Worm (Caenorhabditis elegans): Measurements from ENCODE around the gene C24A8.6.
"Not testable (repeated sequence)": the region's sequence is repeated elsewhere in the genome, so short reads cannot be mapped to it uniquely, and the experiment has no call there.

Gene C24A8.6

DNA sequence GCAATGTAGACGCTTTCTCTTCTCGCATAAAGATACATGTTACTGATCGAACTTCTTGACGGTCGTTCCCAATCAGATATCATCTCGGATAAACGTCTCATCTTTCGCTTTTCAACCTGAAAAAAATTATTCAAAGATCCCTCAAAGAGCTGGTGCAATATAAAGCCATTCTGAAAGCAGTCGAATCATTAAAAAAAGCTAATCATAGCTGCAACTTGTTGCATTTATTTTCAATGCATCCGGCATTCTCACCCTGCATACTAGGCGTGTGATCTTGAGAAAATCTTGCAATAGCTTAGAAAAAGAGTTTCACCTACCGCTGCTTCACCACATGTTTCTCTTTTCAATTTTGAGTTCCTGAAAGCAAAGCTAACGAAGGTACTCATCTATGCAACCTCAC is at the start of gene C24A8.6:
C24A8.6 (minus strand) TSS at position 101 of the 400 bp plus-strand sequence.
- not testable (repeated sequence) for TF ChIP-seq unc-62 (GFP tag; optimal IDR thresholded peaks at IDR 0.05)

DNA sequence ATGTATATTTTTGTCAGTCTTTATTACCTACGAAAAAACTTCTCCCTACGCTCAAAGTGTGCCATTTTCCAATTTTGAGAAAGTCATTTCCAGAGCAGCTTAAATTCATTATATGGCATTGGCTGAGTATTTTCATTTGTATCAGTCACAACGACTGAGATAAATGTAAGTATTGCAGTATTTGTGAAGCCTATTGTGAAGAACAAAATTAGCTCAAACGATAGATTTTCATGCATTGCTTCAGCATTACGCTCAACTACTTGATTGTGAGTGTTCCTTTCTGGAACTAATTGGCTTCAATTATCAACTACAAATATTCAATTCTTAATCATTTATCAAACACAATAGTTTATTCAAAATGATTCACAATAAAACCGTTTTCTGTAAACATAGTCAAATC is 45.5 kb upstream of the C24A8.6 start, which contains the start of gene R160.12:
R160.12 (minus strand) TSS at position 101 of the 400 bp plus-strand sequence.
- TF ChIP-seq unc-62 (GFP tag; optimal IDR thresholded peaks at IDR 0.05), result no peak

DNA sequence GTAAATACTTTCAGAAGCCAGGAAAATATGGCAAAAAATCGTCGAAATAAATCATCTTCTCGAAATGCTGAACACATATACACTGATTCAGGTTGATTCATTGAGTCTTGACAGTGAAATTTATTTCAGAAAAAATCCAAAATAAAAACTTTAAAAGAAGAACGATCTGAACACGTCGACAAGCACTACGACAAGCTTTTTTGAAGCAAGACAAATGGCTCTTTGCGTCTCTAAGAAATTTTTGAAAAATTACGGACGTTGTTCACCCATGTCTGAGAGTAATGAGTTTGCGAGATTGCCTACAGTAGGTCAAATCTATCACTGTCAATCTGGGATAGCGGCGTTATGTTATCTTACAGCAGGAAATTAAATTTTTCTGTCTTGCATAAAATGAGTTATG is 44.6 kb upstream of the C24A8.6 start, which contains the start of gene R160.2:
R160.2 (minus strand) TSS at position 101 of the 400 bp plus-strand sequence.
- TF ChIP-seq unc-62 (GFP tag; optimal IDR thresholded peaks at IDR 0.05), result no peak

DNA sequence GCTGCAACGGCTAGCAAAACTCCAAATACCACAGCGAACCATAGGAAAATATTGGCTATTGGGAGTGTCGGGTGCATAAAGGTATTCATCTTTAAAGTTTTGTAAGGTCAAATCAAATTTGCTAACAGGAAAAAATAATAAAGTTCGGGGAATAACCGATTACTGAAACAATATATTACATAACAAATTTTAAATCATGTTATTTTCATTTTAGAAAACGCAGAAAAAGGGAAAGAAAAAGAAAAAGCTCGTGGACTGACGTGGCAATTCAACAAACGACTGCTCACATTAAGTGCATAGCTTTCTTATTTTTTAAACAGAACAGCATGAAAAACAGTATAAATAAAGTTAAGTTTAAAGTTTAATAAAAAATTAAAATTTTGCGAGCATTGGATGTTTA is 40.9 kb upstream of the C24A8.6 start, which contains the start of gene R160.6:
R160.6 (minus strand) TSS at position 101 of the 400 bp plus-strand sequence.
- TF ChIP-seq unc-62 (GFP tag; optimal IDR thresholded peaks at IDR 0.05), result no peak

DNA sequence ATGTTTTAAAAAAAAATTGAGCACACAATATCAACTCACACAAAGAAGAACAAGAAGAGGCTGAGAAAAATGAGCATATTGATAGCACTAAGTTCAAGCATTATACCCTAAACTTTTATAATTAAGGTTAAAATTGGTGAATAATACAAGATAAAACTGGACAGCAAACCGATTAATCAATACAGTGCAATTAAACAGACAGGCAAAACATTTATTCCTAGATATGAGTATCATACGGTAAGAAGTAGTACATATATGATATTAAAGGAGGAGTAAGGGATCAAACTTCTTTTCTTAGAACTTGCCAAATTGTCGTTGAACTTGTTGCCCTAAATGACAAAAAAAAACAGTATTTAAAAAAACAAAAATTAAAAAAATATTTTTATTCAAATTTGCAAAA is 39.8 kb upstream of the C24A8.6 start, which contains the start of gene R160.14:
R160.14 (minus strand) TSS at position 101 of the 400 bp plus-strand sequence.
- TF ChIP-seq unc-62 (GFP tag; optimal IDR thresholded peaks at IDR 0.05), result no peak

DNA sequence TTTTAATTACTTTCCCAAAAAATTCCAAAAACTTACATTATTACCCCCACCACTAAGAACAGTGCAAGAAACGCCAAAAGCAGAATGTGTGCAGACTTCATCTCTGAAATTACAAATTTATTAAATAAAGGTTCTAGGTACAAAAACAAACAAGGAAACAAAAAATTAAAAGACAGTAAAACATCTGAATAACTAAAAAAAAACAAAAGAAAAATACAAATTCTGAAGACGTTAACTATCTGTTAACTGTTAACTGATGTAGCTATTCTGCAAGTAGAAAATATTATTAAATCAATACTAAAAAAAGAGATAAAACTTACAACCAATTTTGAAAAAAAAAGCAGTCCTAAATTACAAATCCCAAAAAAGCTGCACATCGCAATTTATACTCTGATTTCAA is 39.2 kb upstream of the C24A8.6 start, which contains the start of gene R160.13:
R160.13 (minus strand) TSS at position 101 of the 400 bp plus-strand sequence.
- TF ChIP-seq unc-62 (GFP tag; optimal IDR thresholded peaks at IDR 0.05), result no peak

DNA sequence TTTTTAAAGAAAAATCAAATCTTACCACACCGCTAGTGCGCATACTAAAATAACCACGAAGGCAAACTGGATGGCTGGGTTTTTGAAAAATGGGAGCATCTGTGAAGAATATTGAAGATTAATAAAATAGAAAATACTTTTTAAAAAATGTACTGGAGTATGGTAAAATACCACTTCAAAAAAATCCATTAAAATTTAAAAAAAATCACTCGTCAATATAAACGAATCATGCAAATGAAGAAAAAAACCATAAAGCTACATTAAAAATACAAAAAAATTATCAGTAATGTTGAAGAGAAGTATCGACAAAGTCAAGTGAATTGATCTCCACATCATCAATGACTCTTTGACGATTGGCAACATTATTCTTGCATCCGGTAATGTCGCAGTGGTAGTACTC is 38.6 kb upstream of the C24A8.6 start, which contains the start of gene R160.5:
R160.5 (minus strand) TSS at position 101 of the 400 bp plus-strand sequence.
- TF ChIP-seq unc-62 (GFP tag; optimal IDR thresholded peaks at IDR 0.05), result no peak

DNA sequence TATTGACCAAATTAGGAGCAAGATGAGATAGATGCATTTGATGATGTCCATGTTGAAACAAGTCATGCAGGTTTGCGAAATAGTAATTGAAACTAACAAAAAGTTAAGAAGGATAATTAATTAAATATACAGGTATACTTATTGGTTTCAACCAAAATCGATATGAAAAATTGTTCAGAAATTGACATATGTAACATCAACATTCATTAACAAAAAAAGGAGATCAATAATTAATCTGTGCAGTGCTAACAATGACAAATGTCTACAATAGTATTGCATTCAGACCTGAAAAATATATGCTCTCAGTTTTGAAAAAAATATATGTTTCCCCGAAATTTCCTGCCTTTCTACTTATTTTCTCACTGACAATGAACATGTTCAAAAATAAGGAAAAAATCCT is 36.6 kb upstream of the C24A8.6 start, which contains the start of gene R160.4:
R160.4 (minus strand) TSS at position 101 of the 400 bp plus-strand sequence.
- no peak for TF ChIP-seq unc-62 (GFP tag; optimal IDR thresholded peaks at IDR 0.05)

DNA sequence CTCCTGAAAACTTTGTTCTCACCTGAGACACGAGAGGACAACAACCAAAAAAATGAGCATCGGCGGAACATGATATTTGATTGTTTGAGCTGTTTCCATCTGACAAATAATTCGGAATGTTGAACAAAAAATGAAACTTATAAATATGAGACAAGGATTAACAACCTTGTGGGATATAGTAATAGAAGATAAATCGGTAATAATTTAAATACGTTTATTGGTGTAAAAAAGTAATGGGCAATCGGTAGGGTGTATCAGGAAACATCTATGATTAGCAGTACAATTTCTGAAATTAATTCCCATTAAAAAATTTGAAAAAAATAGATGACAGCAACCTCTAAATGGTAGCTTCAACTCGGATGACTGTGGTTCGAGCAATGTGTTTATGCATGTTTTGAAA is 35.2 kb upstream of the C24A8.6 start, which contains the start of gene R160.10:
R160.10 (minus strand) TSS at position 101 of the 400 bp plus-strand sequence.
- TF ChIP-seq unc-62 (GFP tag; optimal IDR thresholded peaks at IDR 0.05), result no peak

DNA sequence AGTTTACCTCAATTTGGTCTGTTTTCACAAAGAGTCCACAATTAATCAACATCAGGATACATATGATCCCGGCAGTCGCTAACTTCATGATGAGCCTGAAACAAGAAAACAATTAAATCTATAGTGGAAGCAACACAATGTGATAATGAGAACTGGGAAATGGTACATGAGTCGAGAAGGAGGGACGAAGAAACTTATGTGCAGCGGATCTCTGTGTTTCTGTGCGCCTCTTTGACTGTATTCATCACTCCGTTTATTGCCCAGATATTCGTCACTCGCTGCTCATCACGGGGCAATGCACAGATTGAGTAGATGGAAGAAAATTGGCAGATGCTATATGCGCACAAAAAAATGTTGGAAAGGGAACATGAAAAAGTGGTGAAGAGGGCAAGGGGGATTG is 34.0 kb upstream of the C24A8.6 start, which contains the start of gene R160.3:
R160.3 (minus strand) TSS at position 101 of the 400 bp plus-strand sequence.
- no peak for TF ChIP-seq unc-62 (GFP tag; optimal IDR thresholded peaks at IDR 0.05)

DNA sequence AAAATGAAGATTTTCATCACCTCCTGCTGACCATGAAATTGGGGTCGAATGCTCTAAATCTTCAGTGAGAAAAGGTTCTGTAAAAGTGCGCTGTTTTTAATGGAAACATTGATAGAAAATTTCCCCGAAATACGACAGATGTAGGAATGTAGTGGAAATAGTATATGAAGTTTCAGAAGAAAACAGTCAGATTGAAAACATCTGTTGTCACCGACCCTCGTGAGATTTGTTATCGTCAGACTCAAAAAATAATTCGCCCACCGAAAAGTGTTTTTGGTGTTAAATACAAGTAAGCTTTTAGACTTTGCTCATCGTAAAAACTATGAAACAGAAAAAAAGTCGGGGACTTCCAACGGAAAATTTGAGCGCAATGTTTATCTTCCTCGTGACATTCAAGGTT is 32.7 kb upstream of the C24A8.6 start, which contains the start of gene F14H12.8:
F14H12.8 (minus strand) TSS at position 101 of the 400 bp plus-strand sequence.
- no peak for TF ChIP-seq unc-62 (GFP tag; optimal IDR thresholded peaks at IDR 0.05)

DNA sequence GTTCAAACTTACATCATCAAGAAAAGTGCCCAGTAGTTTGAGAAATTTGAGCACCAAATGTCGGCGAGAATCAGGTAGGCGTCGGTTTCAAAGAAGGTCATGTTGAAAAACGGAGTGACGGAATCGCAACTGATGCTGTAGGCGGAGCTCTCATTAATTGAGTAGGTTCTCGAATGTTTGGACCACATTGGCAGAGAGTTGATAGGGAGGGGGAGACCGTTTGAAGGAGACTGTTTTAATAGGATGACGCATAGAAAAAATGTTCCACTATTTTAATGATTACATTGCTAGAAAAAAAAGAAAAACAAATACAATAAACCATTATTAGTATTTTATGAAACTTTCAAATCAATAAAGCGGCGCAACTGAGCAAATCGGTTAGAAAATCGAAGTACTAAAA is 31.0 kb upstream of the C24A8.6 start, which contains the start of gene F14H12.17:
F14H12.17 (minus strand) TSS at position 101 of the 400 bp plus-strand sequence.
- no peak for TF ChIP-seq unc-62 (GFP tag; optimal IDR thresholded peaks at IDR 0.05)

DNA sequence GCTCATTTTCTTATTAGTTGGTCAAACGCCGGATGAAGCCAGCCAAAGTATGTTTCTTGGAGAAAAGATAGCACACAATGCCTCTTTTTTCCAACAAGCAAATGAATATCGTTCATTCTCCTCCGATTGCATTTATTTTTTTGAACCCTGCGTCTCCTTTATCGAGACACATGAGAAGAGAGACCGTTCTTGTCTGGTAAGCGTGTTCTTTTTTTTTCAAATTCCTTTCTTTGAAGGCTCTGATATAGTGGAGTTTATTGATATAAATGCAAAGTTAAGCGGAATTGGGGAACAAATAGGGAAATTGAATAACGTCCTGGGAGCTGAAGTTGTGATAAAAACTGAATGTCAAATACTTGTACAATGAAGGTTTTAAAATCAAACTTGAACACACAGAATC is 30.3 kb upstream of the C24A8.6 start, which contains the start of gene F14H12.7:
F14H12.7 (minus strand) TSS at position 101 of the 400 bp plus-strand sequence.
- TF ChIP-seq unc-62 (GFP tag; optimal IDR thresholded peaks at IDR 0.05), result no peak

DNA sequence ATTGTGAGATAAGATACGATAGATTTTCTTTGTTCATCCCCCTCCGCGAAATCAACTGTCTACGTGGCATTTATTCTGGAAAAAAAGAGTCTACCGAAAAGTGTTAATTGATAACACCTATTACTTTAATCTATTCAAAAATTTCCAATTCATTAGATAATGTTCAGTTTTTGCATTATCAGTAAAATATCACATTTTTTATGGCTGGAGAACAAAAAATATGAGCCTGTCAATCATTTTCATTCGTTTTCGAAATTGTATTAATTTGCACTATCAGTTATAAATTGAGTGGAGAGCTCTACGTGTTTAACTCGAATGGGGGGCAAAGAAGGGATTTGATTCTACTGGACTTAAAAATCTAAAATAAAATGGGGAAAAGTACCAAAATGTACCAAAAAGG is 26.8 kb upstream of the C24A8.6 start:
- no peak for TF ChIP-seq unc-62 (GFP tag; optimal IDR thresholded peaks at IDR 0.05)

DNA sequence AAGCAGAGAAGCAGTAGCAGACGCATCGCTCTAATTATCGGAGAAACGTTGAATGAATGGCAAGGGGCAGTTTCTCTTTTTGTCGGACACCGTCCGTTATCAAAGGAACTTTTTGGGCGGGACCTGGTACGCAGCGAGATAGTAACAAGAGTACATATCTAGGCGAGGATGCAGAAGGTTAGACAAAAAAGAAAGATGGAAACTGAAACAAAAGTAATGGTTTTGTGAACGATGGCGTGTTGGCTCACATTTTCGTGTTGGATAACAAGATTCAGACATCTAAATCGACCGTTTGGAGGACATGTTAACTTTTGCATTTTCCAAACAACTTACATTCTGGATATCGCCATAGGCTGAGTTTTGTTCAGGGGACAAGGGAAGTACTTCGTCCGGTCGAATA is 25.3 kb upstream of the C24A8.6 start, which contains the start of gene F14H12.6:
F14H12.6 (minus strand) TSS at position 101 of the 400 bp plus-strand sequence.
- TF ChIP-seq unc-62 (GFP tag; optimal IDR thresholded peaks at IDR 0.05), result no peak

DNA sequence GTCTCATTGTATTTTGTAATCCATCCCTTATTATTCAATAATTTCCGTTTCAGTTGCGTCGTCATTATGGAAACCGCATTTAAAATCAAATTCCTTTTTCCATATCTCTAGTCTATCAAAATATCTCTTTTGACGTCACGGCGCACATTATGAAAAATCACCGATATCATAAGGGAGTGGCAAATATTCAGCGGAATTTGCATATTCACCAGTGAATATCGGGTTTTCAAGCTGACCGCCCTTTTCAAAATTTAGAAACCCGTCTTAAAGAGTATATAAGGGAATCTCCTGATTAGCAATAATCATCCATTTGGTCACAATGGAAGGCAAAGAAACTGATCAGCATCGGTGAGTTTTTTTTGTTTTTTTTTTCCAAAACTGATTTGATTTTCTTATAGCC is 21.1 kb upstream of the C24A8.6 start, which contains the start of gene col-165:
col-165 (plus strand) TSS at position 301 of the 400 bp plus-strand sequence.
- no peak for TF ChIP-seq unc-62 (GFP tag; optimal IDR thresholded peaks at IDR 0.05)

DNA sequence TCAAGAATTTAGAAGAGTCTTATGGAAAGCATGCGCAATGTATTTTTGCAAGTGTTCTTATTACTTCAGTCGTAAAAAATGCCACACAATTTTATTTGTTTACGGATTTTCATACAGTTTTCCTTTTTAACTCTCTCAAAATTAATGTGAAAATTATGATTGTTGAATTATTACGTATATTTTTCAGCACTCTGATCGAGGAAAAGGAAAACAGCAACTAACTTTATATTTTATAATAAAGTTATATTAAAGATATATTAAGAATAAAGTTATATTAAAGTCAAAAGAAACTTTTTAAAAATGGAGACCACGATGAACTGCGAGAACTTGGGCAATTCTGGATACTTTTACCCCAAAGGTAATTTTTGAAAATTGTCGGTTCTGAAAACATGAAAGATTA is 18.0 kb upstream of the C24A8.6 start, which contains the start of gene F14H12.2:
F14H12.2 (plus strand) TSS at position 301 of the 400 bp plus-strand sequence.
- TF ChIP-seq unc-62 (GFP tag; optimal IDR thresholded peaks at IDR 0.05), result no peak
